Worm (Caenorhabditis elegans) whole organism, L4/young adult: ENCODE measurements around the gene fbxa-127.

Experiments used
- W03F9.2 ChIP-seq: fragments of 150-350 bp; optimal IDR thresholded peaks from 2 replicates; lab custom pipeline; 2014; ENCODE audit warnings: missing biosample characterization, missing genetic modification characterization
- dao-5 ChIP-seq: sonication (generic microtip); optimal IDR thresholded peaks from 2 replicates; lab custom pipeline; 2016; ENCODE audit warnings: missing genotype, missing genetic modification characterization, moderate library complexity, missing compliant biosample characterization
- him-1 ChIP-seq: sonication (generic microtip); optimal IDR thresholded peaks from 2 replicates; lab custom pipeline; 2016; ENCODE audit warnings: missing genotype, missing genetic modification reagents, missing genetic modification characterization, missing compliant biosample characterization

DNA sequence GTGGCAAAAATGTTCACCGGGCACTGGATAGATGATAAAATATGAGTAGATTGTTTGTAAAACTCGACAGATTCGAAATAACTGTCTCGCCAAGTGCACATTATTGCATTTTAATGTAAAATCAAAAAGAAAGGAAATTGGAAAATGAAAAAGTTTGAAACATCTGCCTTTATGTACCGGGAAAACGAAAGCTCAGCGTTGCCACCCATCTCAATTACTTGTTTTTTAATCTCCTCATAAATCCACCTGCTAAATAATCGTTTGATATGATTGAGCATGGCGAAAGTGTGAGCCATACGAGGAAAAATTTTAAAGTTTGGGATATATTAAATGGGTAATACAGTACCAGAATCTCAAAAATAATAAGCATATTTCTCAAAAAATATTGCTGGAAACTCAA, 12.0 kb upstream of the fbxa-127 start, which contains the start of gene srh-137:
- TF ChIP-seq dao-5 (tag; lab: Kevin White, UChicago) (no peak), W03F9.2 (tag; lab: Kevin White, UChicago) (no peak), him-1 (tag; lab: Kevin White, UChicago) (no peak)
